Worm (Caenorhabditis elegans): Measurements from ENCODE around the gene Y76B12C.3.

DNA sequence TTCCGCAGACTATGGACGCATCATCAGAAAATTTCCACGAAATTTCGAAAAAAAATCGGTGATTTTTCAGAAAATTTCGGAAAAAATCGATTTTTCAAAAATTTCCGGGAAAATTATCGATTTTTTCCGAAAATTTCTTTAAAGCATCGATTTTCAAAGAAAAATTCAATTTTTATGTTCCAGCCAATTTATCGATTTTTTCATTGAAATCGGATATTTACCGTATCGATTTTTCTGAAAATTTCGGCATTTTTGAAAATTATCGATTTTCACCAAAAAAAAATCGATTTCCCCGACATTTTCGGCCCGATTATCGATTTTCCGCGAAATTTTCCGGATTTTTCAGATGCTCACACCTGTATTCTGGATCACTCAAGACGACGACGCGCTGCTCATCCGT, 8.4 kb upstream of the Y76B12C.3 start, which contains the start of gene Y48A5A.1:
- no peak for TF ChIP-seq him-1 (tag; optimal IDR thresholded peaks at IDR 0.05)
- no peak for TF ChIP-seq W03F9.2 (tag; optimal IDR thresholded peaks at IDR 0.05)
- TF ChIP-seq dao-5 (tag; optimal IDR thresholded peaks at IDR 0.05), result no peak
